Worm (Caenorhabditis elegans) whole organism, L1 larva: ENCODE results near the gene clec-260.

ENCODE experiments used
- C04F5.9 ChIP-seq: sonication (generic microtip); optimal IDR thresholded peaks from 2 replicates; lab custom pipeline; 2016; ENCODE audit warnings: missing genetic modification characterization, missing compliant biosample characterization
- ama-1 ChIP-seq: fragments of 150-350 bp; optimal IDR thresholded peaks from 2 replicates; lab custom pipeline; 2014
- ceh-63 ChIP-seq: fragments of 200-800 bp; sonication (Bioruptor generic); optimal IDR thresholded peaks from 2 replicates; lab custom pipeline; 2018; ENCODE audit warnings: mild to moderate bottlenecking, missing genetic modification characterization, missing compliant biosample characterization
- ceh-82 ChIP-seq, 3 experiments: fragments of 150-350 bp in 1 of 3; sonication (generic microtip) in 2 of 3; optimal IDR thresholded peaks; 2 replicates each; lab custom pipeline; 2014 to 2017; ENCODE audit warnings: missing biosample characterization in 3 of 3, missing genetic modification characterization in 3 of 3
- elt-2 ChIP-seq: sonication (generic microtip); optimal IDR thresholded peaks from 2 replicates; lab custom pipeline; 2016; ENCODE audit warnings: missing genetic modification characterization, mild to moderate bottlenecking, inconsistent platforms, missing compliant biosample characterization, missing genetic modification reagents
- fkh-10 ChIP-seq: sonication (generic microtip); optimal IDR thresholded peaks from 2 replicates; lab custom pipeline; 2017; ENCODE audit warnings: missing biosample characterization, missing genetic modification reagents, missing genetic modification characterization
- lin-13 ChIP-seq: fragments of 150-350 bp; optimal IDR thresholded peaks from 2 replicates; lab custom pipeline; 2014; ENCODE audit warnings: missing biosample characterization, missing genetic modification reagents, missing genetic modification characterization
- nhr-28 ChIP-seq: fragments of 150-350 bp; optimal IDR thresholded peaks from 2 replicates; lab custom pipeline; 2014; ENCODE audit warnings: missing biosample characterization, missing genetic modification characterization
- nhr-47 ChIP-seq: sonication (generic microtip); optimal IDR thresholded peaks from 2 replicates; lab custom pipeline; 2016; ENCODE audit warnings: mild to moderate bottlenecking, missing genetic modification characterization, moderate library complexity, missing compliant biosample characterization
- skn-1 ChIP-seq: fragments of 150-350 bp; optimal IDR thresholded peaks from 2 replicates; lab custom pipeline; 2014; ENCODE audit warnings: missing biosample characterization, missing genetic modification characterization
- snpc-4 ChIP-seq: fragments of 150-350 bp; optimal IDR thresholded peaks from 2 replicates; lab custom pipeline; 2014; ENCODE audit warnings: missing biosample characterization, missing genetic modification characterization
- snu-23 ChIP-seq: sonication (generic microtip); optimal IDR thresholded peaks from 2 replicates; lab custom pipeline; 2016; ENCODE audit warnings: missing genetic modification characterization, missing compliant biosample characterization
- unc-62 ChIP-seq: fragments of 150-350 bp; optimal IDR thresholded peaks from 2 replicates; lab custom pipeline; 2014; ENCODE audit warnings: missing biosample characterization, missing genetic modification reagents, missing genetic modification characterization

DNA sequence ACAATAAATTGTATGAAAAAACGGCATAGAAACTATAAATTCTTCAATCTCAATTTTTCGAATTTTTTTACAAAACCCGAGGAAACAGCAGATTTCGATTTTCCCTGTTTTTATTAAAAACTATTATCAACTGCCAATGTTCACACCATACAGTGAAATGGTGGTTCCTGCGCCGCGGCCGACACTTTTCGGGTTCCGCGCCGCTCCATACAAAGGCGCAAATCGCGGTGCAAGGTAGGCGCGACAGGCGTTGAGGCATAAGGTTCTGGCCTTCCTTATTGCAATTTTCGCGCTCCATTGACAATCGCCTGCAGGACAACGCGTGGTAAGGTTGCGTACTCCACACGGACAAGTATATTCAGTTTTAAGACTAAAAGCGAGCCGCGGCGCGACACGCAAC is 675 bp upstream of the clec-260 start:
- TF ChIP-seq unc-62 (GFP tag; lab: Kevin White, UChicago) (no peak), snu-23 (no peak), nhr-28 (tag; lab: Kevin White, UChicago) (no peak), lin-13 (GFP tag; lab: Kevin White, UChicago) (no peak), ceh-82 (tag; optimal IDR thresholded peaks at IDR 0.05; lab: Kevin White, UChicago) (no peak), skn-1 (tag; lab: Kevin White, UChicago) (no peak), ama-1 (no peak), C04F5.9 (tag; lab: Kevin White, UChicago) (no peak), ceh-63 (GFP tag; lab: Kevin White, UChicago) (no peak), nhr-47 (tag; lab: Kevin White, UChicago) (no peak), fkh-10 (GFP tag; lab: Kevin White, UChicago) (no peak), snpc-4 (tag; lab: Kevin White, UChicago) (no peak), elt-2 (tag; lab: Kevin White, UChicago) (no peak)
